Worm (Caenorhabditis elegans) whole organism, early embryonic: ENCODE results near the gene kcnl-3.

Experiments
- aly-1 ChIP-seq: sonication (generic microtip); optimal IDR thresholded peaks from 2 replicates; lab custom pipeline; 2016; ENCODE audit warnings: missing genetic modification characterization, missing compliant biosample characterization
- ama-1 ChIP-seq: fragments of 150-350 bp; optimal IDR thresholded peaks from 2 replicates; lab custom pipeline; 2014
- ceh-13 ChIP-seq: fragments of 200-800 bp; sonication (Bioruptor generic); optimal IDR thresholded peaks from 2 replicates; lab custom pipeline; 2018; ENCODE audit warnings: mild to moderate bottlenecking, missing genetic modification characterization, missing compliant biosample characterization
- ceh-36 ChIP-seq: sonication (generic microtip); optimal IDR thresholded peaks from 2 replicates; lab custom pipeline; 2016; ENCODE audit warnings: missing genetic modification characterization, inconsistent platforms, missing compliant biosample characterization
- ets-7 ChIP-seq: sonication (generic microtip); optimal IDR thresholded peaks from 2 replicates; lab custom pipeline; 2016; ENCODE audit warnings: missing genotype, missing genetic modification characterization, missing compliant biosample characterization
- flt-1 ChIP-seq: fragments of 200-800 bp; sonication (Bioruptor generic); IDR thresholded peaks from 2 replicates; pipeline ENCODE4 v1.3.6; 2022; ENCODE audit warnings: missing genetic modification characterization, missing compliant biosample characterization
- hmg-4 ChIP-seq: fragments of 200-800 bp; sonication (Bioruptor generic); optimal IDR thresholded peaks from 2 replicates; lab custom pipeline; 2018; ENCODE audit warnings: mild to moderate bottlenecking, missing genetic modification characterization, missing compliant biosample characterization
- pes-1 ChIP-seq: fragments of 200-800 bp; sonication (Bioruptor generic); IDR thresholded peaks from 2 replicates; pipeline ENCODE4 v1.3.6; 2022; ENCODE audit warnings: missing genetic modification reagents, missing genetic modification characterization, missing compliant biosample characterization
- scrt-1 ChIP-seq: fragments of 200-800 bp; sonication (Bioruptor generic); IDR thresholded peaks from 2 replicates; pipeline ENCODE4 v1.3.6; 2022; ENCODE audit warnings: missing genetic modification characterization, missing compliant biosample characterization
- sea-1 ChIP-seq: fragments of 200-800 bp; sonication (Bioruptor generic); conservative IDR thresholded peaks from 2 replicates; pipeline ENCODE4 v1.3.6; 2022; ENCODE audit warnings: missing genetic modification characterization, missing compliant biosample characterization
- tra-4 ChIP-seq: sonication (generic microtip); optimal IDR thresholded peaks from 2 replicates; lab custom pipeline; 2017; ENCODE audit warnings: missing genetic modification characterization, missing compliant biosample characterization

ce11 chrX:5374742-5375141 is 11.9 kb upstream of the kcnl-3 start, which contains the start of gene sek-4:
- no peak for TF ChIP-seq scrt-1 (GFP tag; lab: Robert Waterston, UW)
- no peak for TF ChIP-seq ama-1 (lab: Kevin White, UChicago)
- TF ChIP-seq ceh-13 (GFP tag; lab: Kevin White, UChicago) = no peak
- no peak for TF ChIP-seq ceh-36 (tag; lab: Kevin White, UChicago)
- no peak for TF ChIP-seq pes-1 (GFP tag; lab: Robert Waterston, UW)
- no peak for TF ChIP-seq ets-7
- TF ChIP-seq flt-1 (GFP tag; lab: Robert Waterston, UW) = no peak
- no peak for TF ChIP-seq aly-1
- TF ChIP-seq tra-4 (tag; lab: Kevin White, UChicago) = no peak
- no peak for TF ChIP-seq sea-1
- no peak for TF ChIP-seq hmg-4 (GFP tag; lab: Kevin White, UChicago)
